Worm (Caenorhabditis elegans): ENCODE results near the gene M117.4.
A peak's percentile ranks its signal among the peaks of the same experiment; 100 is the strongest.

Gene M117.4

ce11 chrIV:11871083-11871482, 37.7 kb upstream of the M117.4 start (continued):
- peak; percentile 76 for TF ChIP-seq set-16 (GFP tag; IDR thresholded peaks at IDR 0.05)
- no peak for TF ChIP-seq F49E8.2 (tag; optimal IDR thresholded peaks at IDR 0.05; ENCODE audit: borderline replicate concordance)
- no peak for TF ChIP-seq nhr-41 (GFP tag; IDR thresholded peaks at IDR 0.05)
- peak; percentile 67 for TF ChIP-seq rbr-2 (tag; optimal IDR thresholded peaks at IDR 0.05)

ce11 chrIV:11868452-11868851, 35.1 kb upstream of the M117.4 start:
- TF ChIP-seq cey-2 (tag; optimal IDR thresholded peaks at IDR 0.05; ENCODE audit: borderline replicate concordance, insufficient read depth) (no peak), egl-27 (tag; optimal IDR thresholded peaks at IDR 0.05) (no peak), dpl-1 (GFP tag; optimal IDR thresholded peaks at IDR 0.05) (no peak), aha-1 (tag) (peak; percentile 53), T20F7.1 (GFP tag; optimal IDR thresholded peaks at IDR 0.05) (no peak), Y5F2A.4 (GFP tag; optimal IDR thresholded peaks at IDR 0.05) (no peak), egl-43 (GFP tag; IDR thresholded peaks at IDR 0.05) (no peak), unc-62 (GFP tag; optimal IDR thresholded peaks at IDR 0.05 in 1 of 2) (peak in 1 of 2 experiments; percentile 65), unc-62 (tag; optimal IDR thresholded peaks at IDR 0.05) (no peak)

- TF ChIP-seq arid-1 (GFP tag; conservative IDR thresholded peaks at IDR 0.05): no peak
- TF ChIP-seq ces-1 (GFP tag; optimal IDR thresholded peaks at IDR 0.05): no peak
- 0 out of 2 replicates have a peak, but pooled peaks have one; percentile 42 for TF ChIP-seq dmd-8 (GFP tag; IDR thresholded peaks at IDR 0.05)
- no peak for TF ChIP-seq R02D3.7 (tag; optimal IDR thresholded peaks at IDR 0.05)
These were observed 34.4 kb upstream of the M117.4 start for ce11 chrIV:11867652-11868232.

ce11 chrIV:11864226-11864625, 30.9 kb upstream of the M117.4 start, which contains the start of gene trpa-1:
trpa-1 (plus strand) TSS chrIV:11864526.
- TF ChIP-seq unc-130 (GFP tag; optimal IDR thresholded peaks at IDR 0.05) (no peak), ces-1 (GFP tag; optimal IDR thresholded peaks at IDR 0.05) (no peak), ztf-11 (tag; optimal IDR thresholded peaks at IDR 0.05) (no peak)

ce11 chrIV:11863428-11863827, 30.1 kb upstream of the M117.4 start:
- no peak for TF ChIP-seq daf-16 (GFP tag; optimal IDR thresholded peaks at IDR 0.05)
- peak; percentile 32 for TF ChIP-seq daf-16 (tag; optimal IDR thresholded peaks at IDR 0.05)
- no peak for TF ChIP-seq jun-1 (tag; optimal IDR thresholded peaks at IDR 0.05)
- TF ChIP-seq lin-38 (GFP tag; IDR thresholded peaks at IDR 0.05): no peak
- TF ChIP-seq T20F7.1 (GFP tag; optimal IDR thresholded peaks at IDR 0.05): no peak
- no peak for TF ChIP-seq nhr-102 (tag; optimal IDR thresholded peaks at IDR 0.05)
- no peak for TF ChIP-seq F49E8.2 (tag; optimal IDR thresholded peaks at IDR 0.05; ENCODE audit: borderline replicate concordance)
- TF ChIP-seq lin-39 (tag; optimal IDR thresholded peaks at IDR 0.05): no peak
- TF ChIP-seq nhr-237 (tag; optimal IDR thresholded peaks at IDR 0.05): no peak
- TF ChIP-seq zfp-3 (GFP tag; conservative IDR thresholded peaks at IDR 0.05): no peak
- TF ChIP-seq zip-2 (tag; optimal IDR thresholded peaks at IDR 0.05): no peak
- no peak for TF ChIP-seq Y75B8A.6 (GFP tag; IDR thresholded peaks at IDR 0.05)
- no peak for TF ChIP-seq nhr-41 (GFP tag; IDR thresholded peaks at IDR 0.05)
- TF ChIP-seq zfp-2 (tag; optimal IDR thresholded peaks at IDR 0.05): no peak
- TF ChIP-seq lin-15B (tag; optimal IDR thresholded peaks at IDR 0.05): no peak
- no peak for TF ChIP-seq Y5F2A.4 (GFP tag; optimal IDR thresholded peaks at IDR 0.05)
- TF ChIP-seq dve-1 (tag; optimal IDR thresholded peaks at IDR 0.05; ENCODE audit: insufficient read depth): peak; percentile 28
- TF ChIP-seq nhr-6 (tag; optimal IDR thresholded peaks at IDR 0.05): peak; percentile 86
- TF ChIP-seq mdt-29 (GFP tag; IDR thresholded peaks at IDR 0.05): no peak
- no peak for TF ChIP-seq dmd-8 (GFP tag; IDR thresholded peaks at IDR 0.05)
- TF ChIP-seq fkh-10 (GFP tag; optimal IDR thresholded peaks at IDR 0.05): no peak
- no peak for TF ChIP-seq mxl-2 (GFP tag; conservative IDR thresholded peaks at IDR 0.05)
- TF ChIP-seq aly-2 (tag; optimal IDR thresholded peaks at IDR 0.05): no peak
- no peak for TF ChIP-seq ztf-7 (tag; optimal IDR thresholded peaks at IDR 0.05)
- TF ChIP-seq lin-13 (GFP tag; optimal IDR thresholded peaks at IDR 0.05): no peak
- no peak for TF ChIP-seq aha-1 (tag)
- no peak for TF ChIP-seq daf-12 (tag; optimal IDR thresholded peaks at IDR 0.05)
